Fruit fly (Drosophila melanogaster): ENCODE results near the gene Rpn3.

DNA sequence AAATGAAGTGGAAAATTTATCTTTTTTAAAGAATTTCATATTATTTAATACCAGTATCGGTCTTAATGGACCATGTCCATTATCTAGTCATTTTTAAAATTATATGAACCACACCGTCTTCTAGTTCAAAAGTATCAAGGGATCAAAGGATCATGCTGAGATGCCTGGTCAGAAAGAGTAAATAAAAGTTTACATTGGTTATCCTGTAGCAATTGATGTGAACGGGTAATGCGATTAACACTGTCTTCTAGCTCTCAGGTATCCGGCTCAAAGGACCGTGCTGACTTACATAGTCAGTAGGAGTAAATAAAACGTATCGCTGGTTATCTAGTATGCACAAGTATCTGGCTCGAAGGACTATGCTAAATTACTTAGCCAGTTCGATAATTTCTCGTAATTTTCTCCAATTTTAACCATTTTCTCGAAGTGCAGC, 32.4 kb upstream of the Rpn3 start:
- TF ChIP-seq CG8478 (optimal IDR thresholded peaks at IDR 0.05) (no peak), CTCF (optimal IDR thresholded peaks at IDR 0.05) (no peak)
